Fruit fly (Drosophila melanogaster): ENCODE measurements around the gene Rpn13R.
A peak's percentile ranks its signal among the peaks of the same experiment; 100 is the strongest.

Rpn13R gene

dm6 chrX:5085086-5085468, 46.6 kb upstream of the Rpn13R start:
- TF ChIP-seq CG11902 (GFP tag; optimal IDR thresholded peaks at IDR 0.05), result no peak
- TF ChIP-seq Eip78C (GFP tag), result peak; percentile 36

dm6 chrX:5085469-5085868, 46.2 kb upstream of the Rpn13R start, which contains the start of the genes CG15465 and rg:
CG15465 (plus strand) TSS chrX:5085759.
rg (plus strand) TSS chrX:5085759.
- TF ChIP-seq CG7368 (GFP tag; optimal IDR thresholded peaks at IDR 0.05), result no peak
- TF ChIP-seq CG34406 (GFP tag; optimal IDR thresholded peaks at IDR 0.05), result no peak
- no peak for TF ChIP-seq fd85E (GFP tag; optimal IDR thresholded peaks at IDR 0.05)
- TF ChIP-seq net (GFP tag; optimal IDR thresholded peaks at IDR 0.05), result no peak
- TF ChIP-seq dac (GFP tag; optimal IDR thresholded peaks at IDR 0.05), result no peak
- TF ChIP-seq Smox (GFP tag; optimal IDR thresholded peaks at IDR 0.05), result no peak
- TF ChIP-seq CG31627 (GFP tag; optimal IDR thresholded peaks at IDR 0.05), result no peak
- no peak for TF ChIP-seq CG6854 (GFP tag; optimal IDR thresholded peaks at IDR 0.05)
- TF ChIP-seq fd59A (GFP tag; optimal IDR thresholded peaks at IDR 0.05), result no peak
- no peak for TF ChIP-seq vri (GFP tag; optimal IDR thresholded peaks at IDR 0.05)
- TF ChIP-seq CG11294 (GFP tag; IDR thresholded peaks at IDR 0.05), result no peak
- no peak for TF ChIP-seq CG15336 (GFP tag; IDR thresholded peaks at IDR 0.05)
- no peak for TF ChIP-seq fkh (GFP tag; optimal IDR thresholded peaks at IDR 0.05)
- TF ChIP-seq CG9139 (GFP tag; optimal IDR thresholded peaks at IDR 0.05), result no peak
- no peak for TF ChIP-seq CG6276 (GFP tag; optimal IDR thresholded peaks at IDR 0.05)
- no peak for TF ChIP-seq Ets96B (tag; optimal IDR thresholded peaks at IDR 0.05)
- TF ChIP-seq CG8119 (GFP tag; IDR thresholded peaks at IDR 0.05), result no peak
- TF ChIP-seq CG3032 (tag; optimal IDR thresholded peaks at IDR 0.05), result no peak
- TF ChIP-seq svp (GFP tag), result no peak

dm6 chrX:5085964-5086707, 45.6 kb upstream of the Rpn13R start:
- peak; percentile 44 for TF ChIP-seq acj6 (GFP tag; optimal IDR thresholded peaks at IDR 0.05)
- peak; percentile 63 for TF ChIP-seq CG15336 (GFP tag; IDR thresholded peaks at IDR 0.05)
- peak; percentile 33 for TF ChIP-seq OdsH (GFP tag; optimal IDR thresholded peaks at IDR 0.05)
- no peak for TF ChIP-seq Sox14 (GFP tag; optimal IDR thresholded peaks at IDR 0.05)
- 0 out of 3 replicates have a peak, but pooled peaks have one; percentile 60 for TF ChIP-seq CG6163 (GFP tag; IDR thresholded peaks at IDR 0.05)
- no peak for TF ChIP-seq CG6808 (GFP tag; optimal IDR thresholded peaks at IDR 0.05)
- peak; percentile 31 for TF ChIP-seq dsx (GFP tag; optimal IDR thresholded peaks at IDR 0.05; ENCODE audit: poor library complexity, severe bottlenecking)
- TF ChIP-seq CG6854 (GFP tag; optimal IDR thresholded peaks at IDR 0.05), result no peak
- no peak for TF ChIP-seq salr (GFP tag; optimal IDR thresholded peaks at IDR 0.05)
- no peak for TF ChIP-seq Lpt (GFP tag; optimal IDR thresholded peaks at IDR 0.05)
- peak; percentile 69 for TF ChIP-seq fkh (GFP tag; optimal IDR thresholded peaks at IDR 0.05)
- TF ChIP-seq CG10669 (GFP tag; optimal IDR thresholded peaks at IDR 0.05), result no peak
- TF ChIP-seq CG6276 (GFP tag; optimal IDR thresholded peaks at IDR 0.05), result peak; percentile 45
- TF ChIP-seq CG8119 (GFP tag; IDR thresholded peaks at IDR 0.05), result peak; percentile 62; the same call in 1 of the 3 replicates
- TF ChIP-seq Sox102F (GFP tag; optimal IDR thresholded peaks at IDR 0.05), result peak; percentile 52
- peak; percentile 61 for TF ChIP-seq Hr4 (GFP tag; optimal IDR thresholded peaks at IDR 0.05)
- peak; percentile 21 for TF ChIP-seq spab (GFP tag; optimal IDR thresholded peaks at IDR 0.05)
- TF ChIP-seq fd85E (GFP tag; optimal IDR thresholded peaks at IDR 0.05), result no peak
- no peak for TF ChIP-seq Blimp-1 (GFP tag; optimal IDR thresholded peaks at IDR 0.05)
- peak; percentile 46 for TF ChIP-seq CG6792 (GFP tag; optimal IDR thresholded peaks at IDR 0.05)
- no peak for TF ChIP-seq CG16779 (tag; optimal IDR thresholded peaks at IDR 0.05)
- no peak for TF ChIP-seq Ets21C (GFP tag; optimal IDR thresholded peaks at IDR 0.05)
- TF ChIP-seq Eip78C (GFP tag), result peak; percentile 70
- no peak for TF ChIP-seq CG11902 (GFP tag; optimal IDR thresholded peaks at IDR 0.05)
- TF ChIP-seq pdm3 (GFP tag; optimal IDR thresholded peaks at IDR 0.05), result peak; percentile 50
- peak; percentile 62 for TF ChIP-seq achi (GFP tag; optimal IDR thresholded peaks at IDR 0.05)
- TF ChIP-seq CG8632 (GFP tag; optimal IDR thresholded peaks at IDR 0.05), result peak; percentile 45
- TF ChIP-seq Gug (GFP tag; IDR thresholded peaks at IDR 0.05), result no peak
- TF ChIP-seq CG8319 (GFP tag; optimal IDR thresholded peaks at IDR 0.05), result no peak
- no peak for TF ChIP-seq CG11294 (GFP tag; IDR thresholded peaks at IDR 0.05)
- no peak for TF ChIP-seq net (GFP tag; optimal IDR thresholded peaks at IDR 0.05)
- peak; percentile 71 for TF ChIP-seq CG32006 (GFP tag; optimal IDR thresholded peaks at IDR 0.05)
- TF ChIP-seq Eip75B (GFP tag; optimal IDR thresholded peaks at IDR 0.05), result peak; percentile 15
- peak; percentile 60 for TF ChIP-seq topi (GFP tag; optimal IDR thresholded peaks at IDR 0.05)
- peak; percentile 63 for TF ChIP-seq Met (GFP tag; optimal IDR thresholded peaks at IDR 0.05)
